Worm (Caenorhabditis elegans) whole organism, late embryonic: Measurements from ENCODE around the gene aakb-2.

Source experiments
- C08G9.2 ChIP-seq: sonication (generic microtip); optimal IDR thresholded peaks from 2 replicates; lab custom pipeline; 2016; ENCODE audit warnings: mild to moderate bottlenecking, missing genetic modification characterization, moderate library complexity, missing compliant biosample characterization
- K02D7.2 ChIP-seq: sonication (generic microtip); optimal IDR thresholded peaks from 2 replicates; lab custom pipeline; 2017; ENCODE audit warnings: mild to moderate bottlenecking, missing genetic modification characterization, missing compliant biosample characterization
- T23F11.4 ChIP-seq: fragments of 200-800 bp; sonication (Bioruptor generic); optimal IDR thresholded peaks from 2 replicates; lab custom pipeline; 2018; ENCODE audit warnings: mild to moderate bottlenecking, missing genetic modification characterization, missing compliant biosample characterization
- ceh-14 ChIP-seq: sonication (generic microtip); optimal IDR thresholded peaks from 2 replicates; lab custom pipeline; 2016; ENCODE audit warnings: missing genotype, missing genetic modification characterization, missing compliant biosample characterization
- ceh-18 ChIP-seq: sonication (generic microtip); optimal IDR thresholded peaks from 2 replicates; lab custom pipeline; 2016; ENCODE audit warnings: missing genetic modification characterization, missing compliant biosample characterization
- ceh-22 ChIP-seq: sonication (generic microtip); optimal IDR thresholded peaks from 2 replicates; lab custom pipeline; 2017; ENCODE audit warnings: missing biosample characterization, missing genetic modification characterization
- ceh-24 ChIP-seq: sonication (generic microtip); optimal IDR thresholded peaks from 2 replicates; lab custom pipeline; 2016; ENCODE audit warnings: mild to moderate bottlenecking, missing genetic modification characterization, missing compliant biosample characterization
- ceh-30 ChIP-seq: fragments of 150-350 bp; optimal IDR thresholded peaks from 2 replicates; lab custom pipeline; 2014; ENCODE audit warnings: missing biosample characterization, missing genetic modification characterization
- ceh-34 ChIP-seq: sonication (generic microtip); optimal IDR thresholded peaks from 2 replicates; lab custom pipeline; 2016; ENCODE audit warnings: mild to moderate bottlenecking, missing genetic modification characterization, missing compliant biosample characterization
- ceh-48 ChIP-seq: sonication (generic microtip); optimal IDR thresholded peaks from 2 replicates; lab custom pipeline; 2016; ENCODE audit warnings: missing genetic modification characterization, inconsistent platforms, missing compliant biosample characterization
- dve-1 ChIP-seq: sonication (generic microtip); optimal IDR thresholded peaks from 2 replicates; lab custom pipeline; 2017; ENCODE audit warnings: antibody characterized with exemption, mild to moderate bottlenecking, missing genetic modification characterization, missing compliant biosample characterization
- elt-2 ChIP-seq: sonication (generic microtip); optimal IDR thresholded peaks from 2 replicates; lab custom pipeline; 2016; ENCODE audit warnings: missing genetic modification reagents, missing genetic modification characterization, missing compliant biosample characterization
- elt-4 ChIP-seq: sonication (generic microtip); optimal IDR thresholded peaks from 2 replicates; lab custom pipeline; 2016; ENCODE audit warnings: missing genetic modification characterization, missing compliant biosample characterization
- fax-1 ChIP-seq: sonication (generic microtip); optimal IDR thresholded peaks from 2 replicates; lab custom pipeline; 2016; ENCODE audit warnings: missing genotype, missing genetic modification characterization, missing compliant biosample characterization
- fkh-6 ChIP-seq: sonication (generic microtip); optimal IDR thresholded peaks from 2 replicates; lab custom pipeline; 2016; ENCODE audit warnings: missing genetic modification characterization, missing compliant biosample characterization
- gmeb-2 ChIP-seq: sonication (generic microtip); optimal IDR thresholded peaks from 2 replicates; lab custom pipeline; 2016; ENCODE audit warnings: missing genetic modification characterization, inconsistent platforms, missing compliant biosample characterization
- hlh-6 ChIP-seq: sonication (generic microtip); optimal IDR thresholded peaks from 2 replicates; lab custom pipeline; 2016; ENCODE audit warnings: missing genotype, missing genetic modification characterization, missing compliant biosample characterization
- hlh-8 ChIP-seq: sonication (generic microtip); optimal IDR thresholded peaks from 2 replicates; lab custom pipeline; 2016; ENCODE audit warnings: missing genotype, missing genetic modification characterization, missing compliant biosample characterization
- lim-6 ChIP-seq: sonication (generic microtip); optimal IDR thresholded peaks from 2 replicates; lab custom pipeline; 2016; ENCODE audit warnings: missing genetic modification characterization, missing compliant biosample characterization
- mec-3 ChIP-seq: sonication (generic microtip); optimal IDR thresholded peaks from 2 replicates; lab custom pipeline; 2016; ENCODE audit warnings: borderline replicate concordance, missing genetic modification characterization, missing compliant biosample characterization
- nfya-1 ChIP-seq: sonication (generic microtip); optimal IDR thresholded peaks from 2 replicates; lab custom pipeline; 2017; ENCODE audit warnings: missing genetic modification characterization, mild to moderate bottlenecking, missing compliant biosample characterization, antibody characterized with exemption, moderate library complexity
- odd-2 ChIP-seq: sonication (generic microtip); optimal IDR thresholded peaks from 2 replicates; lab custom pipeline; 2017; ENCODE audit warnings: antibody characterized with exemption, mild to moderate bottlenecking, missing genetic modification characterization, missing compliant biosample characterization
- pax-1 ChIP-seq: fragments of 150-350 bp; optimal IDR thresholded peaks from 2 replicates; lab custom pipeline; 2014; ENCODE audit warnings: missing biosample characterization, missing genetic modification characterization
- pha-2 ChIP-seq: sonication (generic microtip); optimal IDR thresholded peaks from 2 replicates; lab custom pipeline; 2017; ENCODE audit warnings: mild to moderate bottlenecking, missing genetic modification characterization, missing compliant biosample characterization
- pha-4 ChIP-seq: fragments of 150-350 bp; optimal IDR thresholded peaks from 2 replicates; lab custom pipeline; 2018; ENCODE audit warnings: missing biosample characterization, missing genetic modification reagents, missing genetic modification characterization
- pqm-1 ChIP-seq: sonication (generic microtip); optimal IDR thresholded peaks from 2 replicates; lab custom pipeline; 2016; ENCODE audit warnings: missing genetic modification characterization, missing compliant biosample characterization
- ref-2 ChIP-seq: sonication (generic microtip); optimal IDR thresholded peaks from 2 replicates; lab custom pipeline; 2016; ENCODE audit warnings: missing genetic modification characterization, missing compliant biosample characterization
- sdc-2 ChIP-seq: sonication (generic microtip); optimal IDR thresholded peaks from 2 replicates; lab custom pipeline; 2016; ENCODE audit warnings: missing genotype, missing genetic modification characterization, missing compliant biosample characterization
- sox-2 ChIP-seq: fragments of 200-800 bp; sonication (Bioruptor generic); IDR thresholded peaks from 2 replicates; pipeline ENCODE4 v1.3.6; 2022; ENCODE audit warnings: missing genetic modification reagents, missing genetic modification characterization, missing compliant biosample characterization
- tbx-7 ChIP-seq: sonication (generic microtip); optimal IDR thresholded peaks from 2 replicates; lab custom pipeline; 2016; ENCODE audit warnings: missing genotype, missing genetic modification characterization, missing compliant biosample characterization
- unc-42 ChIP-seq: sonication (generic microtip); optimal IDR thresholded peaks from 2 replicates; lab custom pipeline; 2016; ENCODE audit warnings: missing genotype, missing genetic modification characterization, missing compliant biosample characterization
- unc-86 ChIP-seq: sonication (generic microtip); optimal IDR thresholded peaks from 2 replicates; lab custom pipeline; 2016; ENCODE audit warnings: missing genetic modification characterization, missing compliant biosample characterization
- zip-5 ChIP-seq: sonication (generic microtip); optimal IDR thresholded peaks from 2 replicates; lab custom pipeline; 2016; ENCODE audit warnings: missing genetic modification characterization, missing compliant biosample characterization
- ztf-16 ChIP-seq: sonication (generic microtip); optimal IDR thresholded peaks from 2 replicates; lab custom pipeline; 2017; ENCODE audit warnings: missing genetic modification characterization, missing compliant biosample characterization

Gene aakb-2

ce11 chrIII:11251718-11252441, 14.9 kb downstream of the aakb-2 start, which contains the start of gene Y47D3A.32:
Y47D3A.32 (plus strand) TSS chrIII:11252391.
- no peak for TF ChIP-seq pha-2 (tag; lab: Kevin White, UChicago)
- no peak for TF ChIP-seq ceh-22 (tag; lab: Kevin White, UChicago)
- TF ChIP-seq elt-4 (tag; lab: Kevin White, UChicago): no peak
- no peak for TF ChIP-seq ceh-24 (tag; lab: Kevin White, UChicago)
- TF ChIP-seq elt-2 (tag; lab: Kevin White, UChicago): peak; percentile 9
- TF ChIP-seq C08G9.2 (tag; lab: Kevin White, UChicago): no peak
- TF ChIP-seq fax-1: no peak
- no peak for TF ChIP-seq ceh-14 (tag; lab: Kevin White, UChicago)

- TF ChIP-seq ceh-14 (tag; lab: Kevin White, UChicago) (no peak), mec-3 (tag; lab: Kevin White, UChicago) (no peak), K02D7.2 (tag; lab: Kevin White, UChicago) (no peak), pqm-1 (tag; lab: Kevin White, UChicago) (no peak), lim-6 (tag; lab: Kevin White, UChicago) (no peak), T23F11.4 (GFP tag; lab: Kevin White, UChicago) (no peak), sox-2 (no peak), odd-2 (tag; lab: Kevin White, UChicago) (no peak), zip-5 (tag; lab: Kevin White, UChicago) (no peak), hlh-6 (tag; lab: Kevin White, UChicago) (no peak), ref-2 (tag; lab: Kevin White, UChicago) (no peak), gmeb-2 (tag; lab: Kevin White, UChicago) (no peak), elt-4 (tag; lab: Kevin White, UChicago) (no peak)
These were observed 18.1 kb downstream of the aakb-2 start for ce11 chrIII:11255072-11255471.

DNA sequence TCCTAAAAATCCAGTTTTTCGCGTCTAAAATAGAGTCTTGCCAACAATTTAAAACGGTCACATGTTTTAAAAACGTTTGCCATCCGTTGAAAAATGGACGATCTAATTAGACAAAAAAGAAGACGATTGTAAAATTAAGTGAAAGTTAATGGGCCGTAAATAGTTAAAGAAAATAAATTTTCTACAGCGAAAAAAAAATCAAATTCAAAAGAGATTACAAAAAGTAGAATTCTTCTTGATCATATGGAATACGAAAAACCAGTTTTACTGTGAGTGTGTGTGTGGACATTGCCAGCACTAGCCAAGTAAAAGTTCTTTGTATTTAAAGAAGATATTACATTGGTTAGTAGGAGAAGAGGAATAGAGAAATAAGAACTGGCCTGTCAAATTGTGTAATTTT, 25.1 kb downstream of the aakb-2 start:
- TF ChIP-seq unc-42 (no peak), pha-2 (tag; lab: Kevin White, UChicago) (no peak), pha-4 (no peak), dve-1 (tag; lab: Kevin White, UChicago) (no peak), ceh-34 (tag; lab: Kevin White, UChicago) (no peak), pqm-1 (tag; lab: Kevin White, UChicago) (no peak), ceh-18 (tag; lab: Kevin White, UChicago) (no peak), ceh-48 (tag; lab: Kevin White, UChicago) (no peak), ceh-30 (tag; lab: Kevin White, UChicago) (no peak), tbx-7 (tag; lab: Kevin White, UChicago) (no peak), ztf-16 (no peak), pax-1 (tag; lab: Kevin White, UChicago) (no peak), nfya-1 (tag; lab: Kevin White, UChicago) (no peak)

ce11 chrIII:11267372-11267771, 30.4 kb downstream of the aakb-2 start:
- TF ChIP-seq hlh-8: no peak
- TF ChIP-seq odd-2 (tag; lab: Kevin White, UChicago): no peak
- no peak for TF ChIP-seq ceh-24 (tag; lab: Kevin White, UChicago)
- no peak for TF ChIP-seq unc-86 (tag; lab: Kevin White, UChicago)
- peak; percentile 62 for TF ChIP-seq elt-2 (tag; lab: Kevin White, UChicago)
- peak; percentile 23 for TF ChIP-seq ref-2 (tag; lab: Kevin White, UChicago)
- TF ChIP-seq C08G9.2 (tag; lab: Kevin White, UChicago): no peak
- no peak for TF ChIP-seq fkh-6 (tag; lab: Kevin White, UChicago)
- TF ChIP-seq sdc-2 (tag; lab: Kevin White, UChicago): no peak
